Worm (Caenorhabditis elegans) whole organism, young adult: Measurements from ENCODE around the gene rps-1.
A peak's percentile ranks its signal among the peaks of the same experiment; 100 is the strongest.

Experiments used
- F23B12.7 ChIP-seq: sonication (generic microtip); optimal IDR thresholded peaks from 2 replicates; lab custom pipeline; 2017; ENCODE audit warnings: missing genetic modification characterization, mild to moderate bottlenecking, missing compliant biosample characterization, antibody characterized with exemption, moderate library complexity; ENCODE audit not compliant: insufficient read depth
- F33H1.4 ChIP-seq: fragments of 200-800 bp; sonication (Bioruptor generic); IDR thresholded peaks from 2 replicates; pipeline ENCODE4 v1.3.6; 2022; ENCODE audit warnings: missing genetic modification reagents, missing genetic modification characterization, missing compliant biosample characterization
- F49E8.2 ChIP-seq: sonication (generic microtip); optimal IDR thresholded peaks from 3 replicates; lab custom pipeline; 2017; ENCODE audit warnings: missing genetic modification characterization, mild to moderate bottlenecking, missing compliant biosample characterization, antibody characterized with exemption, moderate library complexity; ENCODE audit not compliant: insufficient read depth
- F52B5.7 ChIP-seq: sonication (generic microtip); optimal IDR thresholded peaks from 2 replicates; lab custom pipeline; 2016; ENCODE audit warnings: mild to moderate bottlenecking, missing genetic modification characterization, missing compliant biosample characterization
- attf-5 ChIP-seq: fragments of 200-800 bp; sonication (Bioruptor generic); optimal IDR thresholded peaks from 2 replicates; lab custom pipeline; 2018; ENCODE audit warnings: mild to moderate bottlenecking, missing genetic modification characterization, missing compliant biosample characterization
- attf-6 ChIP-seq: fragments of 200-800 bp; sonication (Bioruptor generic); IDR thresholded peaks from 2 replicates; pipeline ENCODE4 v1.3.6; 2022; ENCODE audit warnings: missing genetic modification reagents, missing genetic modification characterization, missing compliant biosample characterization
- bed-1 ChIP-seq: fragments of 200-800 bp; sonication (Bioruptor generic); IDR thresholded peaks from 2 replicates; pipeline ENCODE4 v1.3.6; 2022; ENCODE audit warnings: missing genetic modification reagents, missing genetic modification characterization, missing compliant biosample characterization
- bed-2 ChIP-seq: fragments of 200-800 bp; sonication (Bioruptor generic); IDR thresholded peaks from 2 replicates; pipeline ENCODE4 v1.3.6; 2022; ENCODE audit warnings: missing genetic modification reagents, missing genetic modification characterization, missing compliant biosample characterization
- cebp-1 ChIP-seq, 2 experiments: fragments of 200-800 bp in 1 of 2; sonication (Bioruptor generic) in 1 of 2; sonication (generic microtip) in 1 of 2; IDR thresholded peaks in 1 of 2; optimal IDR thresholded peaks in 1 of 2; 2 replicates each; pipeline versions ENCODE4 v1.3.6 to Lab custom; 2017 to 2022; ENCODE audit warnings: missing compliant biosample characterization in 2 of 2, missing genetic modification characterization in 2 of 2, mild to moderate bottlenecking in 1 of 2, missing genetic modification reagents in 1 of 2, moderate library complexity in 1 of 2
- cebp-2 ChIP-seq: fragments of 200-800 bp; sonication (Bioruptor generic); IDR thresholded peaks from 2 replicates; pipeline ENCODE4 v1.3.6; 2022; ENCODE audit warnings: missing genetic modification characterization, missing compliant biosample characterization
- ceh-100 ChIP-seq: fragments of 200-800 bp; sonication (Bioruptor generic); IDR thresholded peaks from 2 replicates; pipeline ENCODE4 v1.3.6; 2022; ENCODE audit warnings: missing genetic modification reagents, missing genetic modification characterization, missing compliant biosample characterization
- ceh-27 ChIP-seq: fragments of 200-800 bp; sonication (Bioruptor generic); optimal IDR thresholded peaks from 2 replicates; lab custom pipeline; 2018; ENCODE audit warnings: mild to moderate bottlenecking, missing genetic modification characterization, moderate library complexity, missing compliant biosample characterization
- ceh-91 ChIP-seq: fragments of 200-800 bp; sonication (Bioruptor generic); IDR thresholded peaks from 2 replicates; pipeline ENCODE4 v1.3.6; 2022; ENCODE audit warnings: missing genetic modification reagents, missing genetic modification characterization, missing compliant biosample characterization
- dox-1 ChIP-seq: fragments of 200-800 bp; sonication (Bioruptor generic); IDR thresholded peaks from 2 replicates; pipeline ENCODE4 v1.3.6; 2022; ENCODE audit warnings: missing genetic modification reagents, missing genetic modification characterization, missing compliant biosample characterization
- dpff-1 ChIP-seq: sonication (generic microtip); optimal IDR thresholded peaks from 2 replicates; lab custom pipeline; 2017; ENCODE audit warnings: mild to moderate bottlenecking, missing genetic modification characterization, missing compliant biosample characterization
- efl-1 ChIP-seq: fragments of 150-350 bp; optimal IDR thresholded peaks from 2 replicates; lab custom pipeline; 2014; ENCODE audit warnings: missing biosample characterization, missing genetic modification reagents, missing genetic modification characterization
- ets-4 ChIP-seq: fragments of 200-800 bp; sonication (Bioruptor generic); optimal IDR thresholded peaks from 2 replicates; lab custom pipeline; 2018; ENCODE audit warnings: mild to moderate bottlenecking, missing genetic modification characterization, missing compliant biosample characterization
- hlh-12 ChIP-seq: sonication (generic microtip); optimal IDR thresholded peaks from 2 replicates; lab custom pipeline; 2016; ENCODE audit warnings: missing genetic modification characterization, missing compliant biosample characterization
- hmg-1.2 ChIP-seq: fragments of 200-800 bp; sonication (Bioruptor generic); IDR thresholded peaks from 2 replicates; pipeline ENCODE4 v1.3.6; 2022; ENCODE audit warnings: missing genetic modification reagents, missing genetic modification characterization, missing compliant biosample characterization
- hrde-1 ChIP-seq: sonication (generic microtip); optimal IDR thresholded peaks from 2 replicates; lab custom pipeline; 2016; ENCODE audit warnings: missing genetic modification characterization, mild to moderate bottlenecking, missing compliant biosample characterization, moderate library complexity, missing genotype, missing genetic modification reagents, borderline replicate concordance
- hsf-1 ChIP-seq: fragments of 200-800 bp; sonication (Bioruptor generic); IDR thresholded peaks from 2 replicates; pipeline ENCODE4 v1.3.6; 2022; ENCODE audit warnings: missing genetic modification reagents, missing genetic modification characterization, missing compliant biosample characterization
- lin-40 ChIP-seq: sonication (generic microtip); optimal IDR thresholded peaks from 2 replicates; lab custom pipeline; 2016; ENCODE audit warnings: missing genetic modification characterization, mild to moderate bottlenecking, missing compliant biosample characterization, missing genotype, missing genetic modification reagents
- lir-1 ChIP-seq: fragments of 200-800 bp; sonication (Bioruptor generic); conservative IDR thresholded peaks from 2 replicates; pipeline ENCODE4 v1.3.6; 2022; ENCODE audit warnings: missing genetic modification reagents, missing genetic modification characterization, missing compliant biosample characterization
- madf-10 ChIP-seq: sonication (generic microtip); optimal IDR thresholded peaks from 2 replicates; lab custom pipeline; 2016; ENCODE audit warnings: mild to moderate bottlenecking, missing genetic modification characterization, missing compliant biosample characterization
- madf-3 ChIP-seq: fragments of 200-800 bp; sonication (Bioruptor generic); IDR thresholded peaks from 2 replicates; pipeline ENCODE4 v1.3.6; 2022; ENCODE audit warnings: missing genetic modification reagents, missing genetic modification characterization, missing compliant biosample characterization
- mcd-1 ChIP-seq: fragments of 200-800 bp; sonication (Bioruptor generic); IDR thresholded peaks from 2 replicates; pipeline ENCODE4 v1.3.6; 2022; ENCODE audit warnings: missing genetic modification reagents, missing genetic modification characterization, missing compliant biosample characterization
- mxl-1 ChIP-seq: sonication (generic microtip); optimal IDR thresholded peaks from 2 replicates; lab custom pipeline; 2016; ENCODE audit warnings: missing genetic modification characterization, missing compliant biosample characterization
- nfya-2 ChIP-seq: fragments of 200-800 bp; sonication (Bioruptor generic); IDR thresholded peaks from 2 replicates; pipeline ENCODE4 v1.3.6; 2022; ENCODE audit warnings: missing genetic modification reagents, missing genetic modification characterization, missing compliant biosample characterization
- nhr-80 ChIP-seq: sonication (generic microtip); optimal IDR thresholded peaks from 2 replicates; lab custom pipeline; 2016; ENCODE audit warnings: missing genetic modification characterization, missing compliant biosample characterization
- pbrm-1 ChIP-seq: fragments of 200-800 bp; sonication (Bioruptor generic); IDR thresholded peaks from 2 replicates; pipeline ENCODE4 v1.3.6; 2022; ENCODE audit warnings: missing genetic modification reagents, missing genetic modification characterization, missing compliant biosample characterization
- rpc-1 ChIP-seq, 2 experiments: fragments of 150-350 bp in 1 of 2; sonication (generic microtip) in 1 of 2; optimal IDR thresholded peaks; 2 replicates each; lab custom pipeline; 2014 to 2018; ENCODE audit warnings: missing biosample characterization in 1 of 2, missing genetic modification characterization in 1 of 2, missing genetic modification reagents in 1 of 2, missing genotype in 1 of 2
- snpc-1.3 ChIP-seq: sonication (generic microtip); optimal IDR thresholded peaks from 2 replicates; lab custom pipeline; 2017; ENCODE audit warnings: missing genetic modification characterization, mild to moderate bottlenecking, missing compliant biosample characterization, antibody characterized with exemption, moderate library complexity, missing genotype, missing genetic modification reagents; ENCODE audit not compliant: insufficient read depth
- snpc-3.4 ChIP-seq: sonication (generic microtip); optimal IDR thresholded peaks from 2 replicates; lab custom pipeline; 2017; ENCODE audit warnings: missing genetic modification characterization, mild to moderate bottlenecking, missing compliant biosample characterization, antibody characterized with exemption, moderate library complexity, missing genotype, missing genetic modification reagents
- snpc-4 ChIP-seq, 5 experiments: fragments of 150-350 bp in 1 of 5; sonication (generic microtip) in 4 of 5; optimal IDR thresholded peaks; 2 replicates each; lab custom pipeline; 2014 to 2018; ENCODE audit warnings: missing genetic modification characterization in 5 of 5, missing biosample characterization in 3 of 5, antibody characterized with exemption in 2 of 5, mild to moderate bottlenecking in 2 of 5, missing compliant biosample characterization in 2 of 5, missing genotype in 2 of 5, moderate library complexity in 2 of 5, missing genetic modification reagents in 1 of 5
- tlf-1 ChIP-seq: fragments of 200-800 bp; sonication (Bioruptor generic); optimal IDR thresholded peaks from 2 replicates; lab custom pipeline; 2018; ENCODE audit warnings: mild to moderate bottlenecking, missing genetic modification characterization, missing compliant biosample characterization
- unc-130 ChIP-seq: sonication (generic microtip); optimal IDR thresholded peaks from 2 replicates; lab custom pipeline; 2016; ENCODE audit warnings: missing genetic modification reagents, missing genetic modification characterization, missing compliant biosample characterization
- zfh-2 ChIP-seq: fragments of 200-800 bp; sonication (Bioruptor generic); conservative IDR thresholded peaks from 2 replicates; pipeline ENCODE4 v1.3.6; 2022; ENCODE audit warnings: missing genetic modification reagents, missing genetic modification characterization, missing compliant biosample characterization
- ztf-18 ChIP-seq: sonication (generic microtip); optimal IDR thresholded peaks from 2 replicates; lab custom pipeline; 2016; ENCODE audit warnings: missing genotype, mild to moderate bottlenecking, missing genetic modification characterization, missing compliant biosample characterization

Gene rps-1

DNA sequence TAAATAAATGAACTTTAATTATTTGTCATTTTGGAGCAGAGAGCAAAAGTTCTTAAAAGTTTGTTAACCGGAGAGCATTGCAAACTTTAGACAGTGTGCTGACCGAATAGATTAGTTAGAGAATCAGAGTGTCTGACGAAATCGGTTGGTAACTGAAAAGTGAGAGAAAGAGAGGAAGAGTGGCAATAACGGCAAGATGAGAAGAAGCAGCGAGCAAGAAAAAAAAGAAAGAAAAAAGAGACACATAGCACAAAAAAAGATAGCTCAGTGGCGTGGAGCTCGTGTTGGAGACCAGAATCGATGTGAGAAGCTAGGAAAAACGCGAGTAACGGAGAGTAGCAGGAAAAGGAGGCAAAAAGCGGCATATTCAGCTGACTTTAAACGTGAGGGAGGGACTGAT, 28.6 kb downstream of the rps-1 start (continued):
- no peak for TF ChIP-seq F49E8.2
- TF ChIP-seq mxl-1 (tag; lab: Kevin White, UChicago), result no peak
- no peak for TF ChIP-seq efl-1
- peak; percentile 1 for TF ChIP-seq lin-40 (tag; lab: Kevin White, UChicago)
- TF ChIP-seq hlh-12 (tag; lab: Kevin White, UChicago), result no peak
- TF ChIP-seq zfh-2 (GFP tag; lab: Robert Waterston, UW), result peak; percentile 62
- no peak for TF ChIP-seq madf-10
- peak; percentile 62 for TF ChIP-seq cebp-1 (GFP tag; IDR thresholded peaks at IDR 0.05; lab: Robert Waterston, UW)
- peak; percentile 87 for TF ChIP-seq cebp-1 (tag; optimal IDR thresholded peaks at IDR 0.05; lab: Kevin White, UChicago)
- no peak for TF ChIP-seq tlf-1 (GFP tag; lab: Kevin White, UChicago)
- TF ChIP-seq snpc-3.4, result no peak
- TF ChIP-seq ztf-18, result no peak
- TF ChIP-seq F33H1.4 (GFP tag; lab: Robert Waterston, UW), result no peak
- no peak for TF ChIP-seq hsf-1 (GFP tag; lab: Robert Waterston, UW)
- no peak for TF ChIP-seq madf-3
- no peak for TF ChIP-seq dpff-1 (tag; lab: Kevin White, UChicago)
- TF ChIP-seq F23B12.7 (tag; lab: Kevin White, UChicago), result no peak
- TF ChIP-seq attf-5 (GFP tag; lab: Kevin White, UChicago), result peak; percentile 33
- TF ChIP-seq nfya-2, result no peak
- TF ChIP-seq hmg-1.2, result peak; percentile 45
- 0 out of 2 replicates have a peak, but pooled peaks have one; percentile 10 for TF ChIP-seq mcd-1 (GFP tag; lab: Robert Waterston, UW)
- no peak for TF ChIP-seq rpc-1 (optimal IDR thresholded peaks at IDR 0.05; lab: Kevin White, UChicago)
- TF ChIP-seq rpc-1 (tag; optimal IDR thresholded peaks at IDR 0.05; lab: Kevin White, UChicago), result no peak
- TF ChIP-seq lir-1 (GFP tag; lab: Robert Waterston, UW), result no peak
- peak; percentile 51; the same call in 1 of the 2 replicates for TF ChIP-seq dox-1
- peak; percentile 73 for TF ChIP-seq nhr-80 (tag; lab: Kevin White, UChicago)
- TF ChIP-seq snpc-4 (GFP tag; optimal IDR thresholded peaks at IDR 0.05; lab: Kevin White, UChicago), result no peak
- TF ChIP-seq snpc-4 (tag; optimal IDR thresholded peaks at IDR 0.05; lab: Kevin White, UChicago), result no peak
- TF ChIP-seq F52B5.7 (tag; lab: Kevin White, UChicago), result no peak
- TF ChIP-seq bed-2 (GFP tag; lab: Robert Waterston, UW), result no peak
- no peak for TF ChIP-seq hrde-1 (tag; lab: Kevin White, UChicago)
- no peak for TF ChIP-seq ceh-100 (GFP tag; lab: Robert Waterston, UW)
- TF ChIP-seq ceh-91 (GFP tag; lab: Robert Waterston, UW), result no peak
- no peak for TF ChIP-seq cebp-2 (GFP tag; lab: Robert Waterston, UW)
- no peak for TF ChIP-seq unc-130 (GFP tag; lab: Kevin White, UChicago)
- TF ChIP-seq bed-1 (GFP tag; lab: Robert Waterston, UW), result no peak

DNA sequence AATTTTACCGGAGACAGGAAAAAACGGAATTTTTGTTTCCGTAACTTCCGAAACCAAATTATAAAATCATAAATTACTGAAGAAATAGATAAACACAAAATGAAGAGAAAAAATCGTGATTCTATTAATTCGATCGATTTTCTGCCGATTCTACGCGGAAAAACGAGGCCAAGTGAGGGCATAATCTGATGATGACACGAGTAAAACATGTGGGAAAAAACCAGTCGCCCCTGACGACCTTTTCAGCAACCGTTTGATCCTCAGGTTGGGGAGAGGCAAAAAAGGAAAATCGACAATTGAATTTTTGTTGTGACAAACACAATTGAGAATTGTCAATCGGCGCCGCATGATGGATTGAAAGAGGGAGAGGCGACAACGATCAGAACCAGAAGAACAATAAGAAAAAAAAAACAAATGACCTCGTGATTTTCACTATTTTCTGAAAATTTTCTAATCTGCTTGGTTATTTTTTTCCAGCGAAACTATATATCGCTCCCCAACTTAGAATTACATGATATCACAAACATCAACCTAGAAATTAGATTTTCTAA, 29.3 kb downstream of the rps-1 start:
- 0 out of 2 replicates have a peak, but pooled peaks have one; percentile 36 for TF ChIP-seq pbrm-1
- no peak for TF ChIP-seq efl-1

DNA sequence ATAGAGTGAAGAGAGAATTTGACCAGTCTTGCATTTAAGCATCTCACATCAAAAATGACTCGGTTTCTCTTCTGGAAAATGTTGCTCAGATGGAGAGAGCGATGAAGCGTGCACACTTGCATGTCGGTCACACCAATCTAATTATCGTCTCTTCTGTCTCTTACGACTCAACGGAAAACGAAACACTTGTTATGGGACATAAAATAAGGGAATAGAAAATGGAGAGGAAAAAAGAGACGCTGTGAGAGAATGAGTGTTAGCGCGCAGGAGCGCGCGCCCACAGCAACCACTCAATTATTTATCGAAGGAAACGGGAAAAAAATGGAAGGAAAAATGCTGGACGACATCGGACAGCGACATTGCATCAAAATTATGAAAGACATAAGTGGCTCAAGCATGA, 30.0 kb downstream of the rps-1 start:
- no peak for TF ChIP-seq attf-6 (GFP tag; lab: Robert Waterston, UW)
- TF ChIP-seq tlf-1 (GFP tag; lab: Kevin White, UChicago), result peak; percentile 25
- no peak for TF ChIP-seq bed-2 (GFP tag; lab: Robert Waterston, UW)
- no peak for TF ChIP-seq ets-4
- TF ChIP-seq cebp-1 (GFP tag; IDR thresholded peaks at IDR 0.05; lab: Robert Waterston, UW), result no peak
- peak; percentile 46 for TF ChIP-seq cebp-1 (tag; optimal IDR thresholded peaks at IDR 0.05; lab: Kevin White, UChicago)
- peak; percentile 61 for TF ChIP-seq ceh-27 (GFP tag; lab: Kevin White, UChicago)
- TF ChIP-seq snpc-1.3 (tag; lab: Kevin White, UChicago), result no peak
